Fruit fly (Drosophila melanogaster) whole organism, wandering third instar larva: ENCODE data around the gene ems.

Experiments
- Abd-B ChIP-seq: fragments of >200 bp; optimal IDR thresholded peaks from 2 replicates; lab custom pipeline; 2017; ENCODE audit warnings: missing biosample characterization, missing genetic modification characterization
- CG32264 ChIP-seq: fragments of 200-800 bp; sonication (Bioruptor generic); optimal IDR thresholded peaks from 2 replicates; lab custom pipeline; 2016; ENCODE audit warnings: missing biosample characterization, missing genetic modification characterization
- CG9705 ChIP-seq: fragments of 200-800 bp; sonication (Bioruptor generic); optimal IDR thresholded peaks from 2 replicates; lab custom pipeline; 2018; ENCODE audit warnings: missing biosample characterization, mild to moderate bottlenecking, missing genetic modification characterization
- Dfd ChIP-seq: fragments of >200 bp; optimal IDR thresholded peaks from 2 replicates; lab custom pipeline; 2017; ENCODE audit warnings: missing biosample characterization, missing genetic modification characterization
- HLH106 ChIP-seq: fragments of 200-800 bp; optimal IDR thresholded peaks from 3 replicates; lab custom pipeline; 2019; ENCODE audit warnings: missing biosample characterization, mild to moderate bottlenecking, missing genetic modification characterization, moderate library complexity
- Hnf4 ChIP-seq: fragments of 200-800 bp; sonication (Bioruptor generic); optimal IDR thresholded peaks from 2 replicates; lab custom pipeline; 2016; ENCODE audit warnings: missing biosample characterization, mild to moderate bottlenecking, missing genetic modification characterization
- Hr78 ChIP-seq: fragments of >200 bp; optimal IDR thresholded peaks from 2 replicates; lab custom pipeline; 2017; ENCODE audit warnings: missing biosample characterization, missing genetic modification characterization
- Jra ChIP-seq: sonication (Bioruptor generic); optimal IDR thresholded peaks from 2 replicates; lab custom pipeline; 2016; ENCODE audit warnings: missing biosample characterization, missing genetic modification characterization
- Mio ChIP-seq: sonication (Bioruptor generic); optimal IDR thresholded peaks from 2 replicates; lab custom pipeline; 2016; ENCODE audit warnings: missing biosample characterization, missing genetic modification characterization
- N ChIP-seq: fragments of >200 bp; optimal IDR thresholded peaks from 2 replicates; lab custom pipeline; 2018; ENCODE audit warnings: missing biosample characterization, missing external identifiers, missing genetic modification characterization
- OdsH ChIP-seq: fragments of 200-800 bp; sonication (Bioruptor generic); optimal IDR thresholded peaks from 2 replicates; lab custom pipeline; 2016; ENCODE audit warnings: missing biosample characterization, mild to moderate bottlenecking, missing genetic modification characterization
- Rel ChIP-seq, 2 experiments: fragments of 200-800 bp; sonication (Bioruptor generic) in 1 of 2; optimal IDR thresholded peaks; 2 replicates in 1 of 2; 3 replicates in 1 of 2; lab custom pipeline; 2016 to 2019; ENCODE audit warnings: mild to moderate bottlenecking in 2 of 2, missing biosample characterization in 2 of 2, missing genetic modification characterization in 2 of 2, moderate library complexity in 1 of 2
- Vsx2 ChIP-seq: fragments of 200-300, 225-300 bp; sonication (Bioruptor generic); optimal IDR thresholded peaks from 2 replicates; lab custom pipeline; 2018; ENCODE audit warnings: missing biosample characterization, missing genetic modification characterization; ENCODE audit not compliant: partially characterized antibody
- br ChIP-seq: fragments of 200-800 bp; sonication (Bioruptor generic); optimal IDR thresholded peaks from 2 replicates; lab custom pipeline; 2016; ENCODE audit warnings: missing biosample characterization, missing genetic modification characterization
- brk ChIP-seq: fragments of 200-800 bp; sonication (Bioruptor generic); optimal IDR thresholded peaks from 2 replicates; lab custom pipeline; 2016; ENCODE audit warnings: missing biosample characterization, mild to moderate bottlenecking, missing genetic modification characterization
- dmrt93B ChIP-seq: fragments of 200-800 bp; sonication (Bioruptor generic); optimal IDR thresholded peaks from 2 replicates; lab custom pipeline; 2018; ENCODE audit warnings: missing biosample characterization, mild to moderate bottlenecking, missing genetic modification characterization
- dsf ChIP-seq: sonication (Bioruptor generic); optimal IDR thresholded peaks from 2 replicates; lab custom pipeline; 2016; ENCODE audit warnings: missing biosample characterization, missing genetic modification characterization, borderline replicate concordance
- foxo ChIP-seq, 2 experiments: fragments of 200-800 bp; sonication (Bioruptor generic); optimal IDR thresholded peaks; 2 replicates in 1 of 2; 3 replicates in 1 of 2; lab custom pipeline; 2016 to 2017; ENCODE audit warnings: missing biosample characterization in 2 of 2, missing genetic modification characterization in 2 of 2
- fru ChIP-seq: fragments of 200-800 bp; sonication (Bioruptor generic); optimal IDR thresholded peaks from 3 replicates; lab custom pipeline; 2016; ENCODE audit warnings: missing biosample characterization, mild to moderate bottlenecking, missing genetic modification characterization
- h ChIP-seq: fragments of 200-800 bp; sonication (Bioruptor generic); optimal IDR thresholded peaks from 3 replicates; lab custom pipeline; 2016; ENCODE audit warnings: missing biosample characterization, mild to moderate bottlenecking, missing genetic modification characterization
- jim ChIP-seq: fragments of 175-275, 200-325 bp; sonication (Bioruptor generic); optimal IDR thresholded peaks from 2 replicates; lab custom pipeline; 2016; ENCODE audit warnings: missing biosample characterization, mild to moderate bottlenecking, missing genetic modification characterization
- psq ChIP-seq: fragments of 200-800 bp; sonication (Bioruptor generic); optimal IDR thresholded peaks from 3 replicates; lab custom pipeline; 2017; ENCODE audit warnings: missing biosample characterization, mild to moderate bottlenecking, missing genetic modification characterization, moderate library complexity
- sage ChIP-seq: fragments of 200-800 bp; sonication (Bioruptor generic); optimal IDR thresholded peaks from 2 replicates; lab custom pipeline; 2016; ENCODE audit warnings: missing biosample characterization, mild to moderate bottlenecking, missing genetic modification characterization
- usp ChIP-seq: fragments of >200 bp; optimal IDR thresholded peaks from 2 replicates; lab custom pipeline; 2017; ENCODE audit warnings: missing biosample characterization, missing genetic modification characterization
- woc ChIP-seq: sonication (Bioruptor generic); optimal IDR thresholded peaks from 2 replicates; lab custom pipeline; 2016; ENCODE audit warnings: missing biosample characterization, mild to moderate bottlenecking, missing genetic modification characterization

The ems gene

DNA sequence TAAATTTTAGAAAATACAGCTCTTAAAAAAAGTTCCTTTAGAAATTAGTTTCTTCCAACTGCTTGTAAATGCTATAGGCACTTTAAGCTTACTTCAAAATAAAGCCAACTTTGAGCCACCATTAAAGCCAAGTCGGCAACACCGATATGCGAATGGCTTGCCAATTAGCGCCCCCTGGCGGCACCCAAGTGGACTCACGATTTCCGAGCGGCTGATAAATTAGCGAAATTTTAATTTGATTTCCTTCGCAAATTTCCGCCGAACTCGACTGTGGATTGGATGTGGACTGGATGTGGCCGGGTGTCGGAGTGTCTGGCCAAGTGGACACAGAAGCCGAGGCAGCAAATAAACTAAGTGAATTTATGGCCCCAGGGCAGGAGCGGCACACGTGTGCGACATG lies 46.6 kb downstream of the ems start, which contains the start of gene CG31517:
CG31517 (plus strand) TSS at position 184 of the 400 bp plus-strand sequence.
- TF ChIP-seq Vsx2 (GFP tag; lab: Kevin White, UChicago) (no peak), N (GFP tag; lab: Kevin White, UChicago) (no peak), OdsH (GFP tag; lab: Kevin White, UChicago) (no peak), CG9705 (GFP tag; lab: Kevin White, UChicago) (no peak), Hnf4 (GFP tag; lab: Kevin White, UChicago) (no peak), Mio (GFP tag; lab: Kevin White, UChicago) (no peak), jim (GFP tag; lab: Kevin White, UChicago) (no peak), CG32264 (GFP tag; lab: Kevin White, UChicago) (no peak), Hr78 (no peak)

- no peak for TF ChIP-seq Hr78
- no peak for TF ChIP-seq Rel (GFP tag; optimal IDR thresholded peaks at IDR 0.05; lab: Kevin White, UChicago)
- TF ChIP-seq Rel (tag; optimal IDR thresholded peaks at IDR 0.05; lab: Kevin White, UChicago): no peak
- TF ChIP-seq psq: no peak
- no peak for TF ChIP-seq br (GFP tag; lab: Kevin White, UChicago)
- TF ChIP-seq Mio (GFP tag; lab: Kevin White, UChicago): no peak
- no peak for TF ChIP-seq Jra (GFP tag; lab: Kevin White, UChicago)
- no peak for TF ChIP-seq usp
- TF ChIP-seq CG32264 (GFP tag; lab: Kevin White, UChicago): no peak
- no peak for TF ChIP-seq dmrt93B
- TF ChIP-seq HLH106: no peak
- no peak for TF ChIP-seq h (GFP tag; lab: Kevin White, UChicago)
- TF ChIP-seq Dfd (GFP tag; lab: Kevin White, UChicago): no peak
- no peak for TF ChIP-seq Abd-B (GFP tag; lab: Kevin White, UChicago)
- no peak for TF ChIP-seq sage (GFP tag; lab: Kevin White, UChicago)
Measured at dm6 chr3R:13949571-13949970, 47.9 kb downstream of the ems start.

DNA sequence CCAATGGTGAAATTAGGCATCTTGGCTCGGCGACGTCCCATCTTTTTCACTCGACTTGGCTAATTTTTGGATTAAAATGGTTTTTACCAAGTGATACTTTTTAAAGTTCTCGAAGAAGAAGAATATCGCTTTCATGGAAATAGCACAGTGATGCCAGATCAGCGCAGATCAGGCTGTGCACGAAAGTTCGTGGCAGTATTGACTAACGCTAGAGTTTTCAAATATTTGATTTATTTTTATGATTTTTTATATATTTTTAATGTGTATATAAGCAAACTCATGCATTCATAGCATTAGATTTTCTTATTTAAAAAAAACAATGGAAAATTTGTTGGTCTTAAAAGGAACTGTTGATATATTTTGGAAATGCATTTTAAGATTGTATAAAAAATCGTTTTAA lies 49.4 kb downstream of the ems start, which contains the start of gene CG9926:
CG9926 (minus strand) TSS at position 101 of the 400 bp plus-strand sequence.
- TF ChIP-seq Rel (GFP tag; optimal IDR thresholded peaks at IDR 0.05; lab: Kevin White, UChicago) (no peak), Rel (tag; optimal IDR thresholded peaks at IDR 0.05; lab: Kevin White, UChicago) (no peak), OdsH (GFP tag; lab: Kevin White, UChicago) (no peak), dsf (GFP tag; lab: Kevin White, UChicago) (no peak), Vsx2 (GFP tag; lab: Kevin White, UChicago) (no peak), Jra (GFP tag; lab: Kevin White, UChicago) (no peak), CG9705 (GFP tag; lab: Kevin White, UChicago) (no peak), brk (GFP tag; lab: Kevin White, UChicago) (no peak), Hnf4 (GFP tag; lab: Kevin White, UChicago) (no peak)

- TF ChIP-seq foxo (GFP tag; optimal IDR thresholded peaks at IDR 0.05; lab: Kevin White, UChicago) (no peak), woc (GFP tag; lab: Kevin White, UChicago) (no peak), fru (no peak)
Measured at dm6 chr3R:13952303-13952702, 50.6 kb downstream of the ems start.
